Worm (Caenorhabditis elegans) whole organism, late embryonic: ENCODE data around the gene mre-11.

Source experiments
- C38D4.7 ChIP-seq: fragments of 200-800 bp; sonication (Bioruptor generic); optimal IDR thresholded peaks from 2 replicates; lab custom pipeline; 2018; ENCODE audit warnings: mild to moderate bottlenecking, missing genetic modification characterization, moderate library complexity, missing compliant biosample characterization
- ahr-1 ChIP-seq: sonication (generic microtip); optimal IDR thresholded peaks from 2 replicates; lab custom pipeline; 2016; ENCODE audit warnings: missing genetic modification characterization, missing compliant biosample characterization
- ceh-14 ChIP-seq: sonication (generic microtip); optimal IDR thresholded peaks from 2 replicates; lab custom pipeline; 2016; ENCODE audit warnings: missing genotype, missing genetic modification characterization, missing compliant biosample characterization
- pax-1 ChIP-seq: fragments of 150-350 bp; optimal IDR thresholded peaks from 2 replicates; lab custom pipeline; 2014; ENCODE audit warnings: missing biosample characterization, missing genetic modification characterization
- sox-2 ChIP-seq: fragments of 200-800 bp; sonication (Bioruptor generic); IDR thresholded peaks from 2 replicates; pipeline ENCODE4 v1.3.6; 2022; ENCODE audit warnings: missing genetic modification reagents, missing genetic modification characterization, missing compliant biosample characterization

DNA sequence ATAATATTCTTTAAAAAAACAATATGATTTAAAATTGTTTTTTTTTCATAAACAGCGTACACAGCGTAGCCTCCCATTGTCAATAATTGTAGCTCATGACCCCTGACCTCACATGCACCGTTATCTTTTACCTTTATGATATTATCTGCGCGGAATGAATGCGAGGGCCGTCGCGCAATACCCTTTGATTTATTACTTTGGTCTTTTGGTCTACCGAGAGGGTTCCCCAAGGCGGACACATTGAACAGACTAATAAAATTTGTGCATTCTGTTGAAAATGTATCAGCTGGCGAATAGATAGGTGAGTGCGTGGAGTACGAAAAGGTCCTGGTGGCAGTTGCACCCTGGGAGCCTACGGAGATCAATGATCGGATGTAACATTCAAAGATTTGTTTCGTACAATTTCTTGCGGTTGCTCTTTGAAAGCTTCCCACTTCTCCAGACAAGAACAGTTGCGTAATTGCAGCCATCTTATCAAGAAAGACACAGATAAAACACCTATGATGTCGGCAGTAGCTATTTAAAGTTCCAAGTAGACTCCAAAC is 16.3 kb downstream of the mre-11 start:
- TF ChIP-seq C38D4.7 (no peak), sox-2 (GFP tag; lab: Robert Waterston, UW) (no peak), ceh-14 (tag; lab: Kevin White, UChicago) (no peak), ahr-1 (tag; lab: Kevin White, UChicago) (no peak), pax-1 (tag; lab: Kevin White, UChicago) (no peak)
